Fruit fly (Drosophila melanogaster) whole organism, embryonic: ENCODE data around the gene CG33267.

Experiments used
- Antp ChIP-seq: fragments of 200-800 bp; sonication (Bioruptor generic); optimal IDR thresholded peaks from 3 replicates; lab custom pipeline; 2016; ENCODE audit warnings: missing biosample characterization, missing genetic modification characterization
- Atf-2 ChIP-seq: fragments of 200-800 bp; sonication (Bioruptor generic); optimal IDR thresholded peaks from 2 replicates; lab custom pipeline; 2016; ENCODE audit warnings: missing biosample characterization, missing genetic modification characterization
- Atf3 ChIP-seq: fragments of 200-800 bp; sonication (Bioruptor generic); optimal IDR thresholded peaks from 3 replicates; lab custom pipeline; 2016; ENCODE audit warnings: missing biosample characterization, missing genetic modification characterization
- CG11560 ChIP-seq: fragments of 200-800 bp; sonication (Bioruptor generic); IDR thresholded peaks from 3 replicates; pipeline ENCODE4 v1.3.6; 2022; ENCODE audit warnings: missing biosample characterization, missing genetic modification characterization
- CG13296 ChIP-seq: fragments of 200-800 bp; sonication (Bioruptor generic); optimal IDR thresholded peaks from 3 replicates; lab custom pipeline; 2018; ENCODE audit warnings: missing biosample characterization, mild to moderate bottlenecking, missing genetic modification characterization
- CG14860 ChIP-seq: fragments of 200-800 bp; sonication (Bioruptor generic); IDR thresholded peaks from 3 replicates; pipeline ENCODE4 v1.3.6; 2022; ENCODE audit warnings: missing biosample characterization, missing genetic modification characterization; ENCODE audit not compliant: partially characterized antibody
- CG1603 ChIP-seq: fragments of 200-800 bp; sonication (Bioruptor generic); optimal IDR thresholded peaks from 2 replicates; lab custom pipeline; 2019; ENCODE audit warnings: missing biosample characterization, mild to moderate bottlenecking, missing genetic modification characterization, moderate library complexity
- CG17385 ChIP-seq: fragments of 200-800 bp; sonication (Bioruptor generic); optimal IDR thresholded peaks from 3 replicates; lab custom pipeline; 2018; ENCODE audit warnings: missing biosample characterization, mild to moderate bottlenecking, missing genetic modification characterization
- CG17829 ChIP-seq: fragments of 200-800 bp; optimal IDR thresholded peaks from 2 replicates; lab custom pipeline; 2019; ENCODE audit warnings: missing biosample characterization, mild to moderate bottlenecking, missing genetic modification characterization, moderate library complexity
- CG18476 ChIP-seq: fragments of 200-800 bp; sonication (Bioruptor generic); optimal IDR thresholded peaks from 2 replicates; lab custom pipeline; 2016; ENCODE audit warnings: missing biosample characterization, mild to moderate bottlenecking, missing genetic modification characterization
- CG2678 ChIP-seq: fragments of 200-800 bp; sonication (Bioruptor generic); optimal IDR thresholded peaks from 3 replicates; lab custom pipeline; 2019; ENCODE audit warnings: missing biosample characterization, mild to moderate bottlenecking, missing genetic modification characterization, moderate library complexity
- CG2712 ChIP-seq: fragments of 200-800 bp; optimal IDR thresholded peaks from 3 replicates; lab custom pipeline; 2019; ENCODE audit warnings: missing biosample characterization, mild to moderate bottlenecking, missing genetic modification characterization, moderate library complexity
- CG3995 ChIP-seq: fragments of 200-800 bp; sonication (Bioruptor generic); optimal IDR thresholded peaks from 3 replicates; lab custom pipeline; 2016; ENCODE audit warnings: missing biosample characterization, missing genetic modification characterization
- CG42726 ChIP-seq: fragments of 200-800 bp; sonication (Bioruptor generic); IDR thresholded peaks from 2 replicates; pipeline ENCODE4 v1.3.6; 2022; ENCODE audit warnings: missing biosample characterization, missing genetic modification characterization; ENCODE audit not compliant: partially characterized antibody
- CG4404 ChIP-seq: fragments of 200-800 bp; sonication (Bioruptor generic); IDR thresholded peaks from 2 replicates; pipeline ENCODE4 v1.3.6; 2022; ENCODE audit warnings: missing biosample characterization, missing genetic modification characterization
- CG4707 ChIP-seq: fragments of 200-800 bp; sonication (Bioruptor generic); optimal IDR thresholded peaks from 2 replicates; lab custom pipeline; 2018; ENCODE audit warnings: missing biosample characterization, mild to moderate bottlenecking, missing genetic modification characterization, moderate library complexity
- CG9817 ChIP-seq: fragments of 200-800 bp; sonication (Bioruptor generic); optimal IDR thresholded peaks from 2 replicates; lab custom pipeline; 2018; ENCODE audit warnings: missing biosample characterization, mild to moderate bottlenecking, missing genetic modification characterization, moderate library complexity
- Drgx ChIP-seq: fragments of 200-800 bp; sonication (Bioruptor generic); IDR thresholded peaks from 2 replicates; pipeline ENCODE4 v1.3.6; 2022; ENCODE audit warnings: missing biosample characterization, missing genetic modification characterization
- Ets65A ChIP-seq: fragments of 200-800 bp; sonication (Bioruptor generic); peaks from one replicate; lab custom pipeline; 2016; ENCODE audit warnings: missing biosample characterization, missing genetic modification characterization
- Ets97D ChIP-seq: fragments of 200-800 bp; sonication (Bioruptor generic); optimal IDR thresholded peaks from 3 replicates; lab custom pipeline; 2016; ENCODE audit warnings: missing biosample characterization, missing genetic modification characterization
- Fer2 ChIP-seq: fragments of 200-800 bp; sonication (Bioruptor generic); optimal IDR thresholded peaks from 2 replicates; lab custom pipeline; 2018; ENCODE audit warnings: missing biosample characterization, mild to moderate bottlenecking, missing genetic modification characterization, moderate library complexity
- Fer3 ChIP-seq: fragments of 200-800 bp; sonication (Bioruptor generic); optimal IDR thresholded peaks from 2 replicates; lab custom pipeline; 2018; ENCODE audit warnings: missing biosample characterization, mild to moderate bottlenecking, missing genetic modification characterization, moderate library complexity
- HLH54F ChIP-seq: fragments of 200-800 bp; sonication (Bioruptor generic); optimal IDR thresholded peaks from 3 replicates; lab custom pipeline; 2016; ENCODE audit warnings: missing biosample characterization, missing genetic modification characterization
- HmgD ChIP-seq: fragments of 200-800 bp; sonication (Bioruptor generic); optimal IDR thresholded peaks from 3 replicates; lab custom pipeline; 2016; ENCODE audit warnings: missing biosample characterization, missing genetic modification characterization
- NfI ChIP-seq: fragments of 200-800 bp; sonication (Bioruptor generic); optimal IDR thresholded peaks from 3 replicates; lab custom pipeline; 2018; ENCODE audit warnings: missing biosample characterization, mild to moderate bottlenecking, missing genetic modification characterization, moderate library complexity
- PHDP ChIP-seq: fragments of 200-800 bp; sonication (Bioruptor generic); optimal IDR thresholded peaks from 3 replicates; lab custom pipeline; 2018; ENCODE audit warnings: missing biosample characterization, mild to moderate bottlenecking, missing genetic modification characterization, moderate library complexity
- Sox102F ChIP-seq: fragments of 200-800 bp; sonication (Bioruptor generic); optimal IDR thresholded peaks from 2 replicates; lab custom pipeline; 2018; ENCODE audit warnings: missing biosample characterization, mild to moderate bottlenecking, missing genetic modification characterization, moderate library complexity
- az2 ChIP-seq: fragments of 200-800 bp; sonication (Bioruptor generic); optimal IDR thresholded peaks from 3 replicates; lab custom pipeline; 2016; ENCODE audit warnings: missing biosample characterization, missing genetic modification characterization
- crol ChIP-seq: fragments of 200-800 bp; sonication (Bioruptor generic); IDR thresholded peaks from 2 replicates; pipeline ENCODE4 v1.3.6; 2022; ENCODE audit warnings: missing biosample characterization, missing genetic modification characterization
- dmrt11E ChIP-seq: fragments of 200-800 bp; sonication (Bioruptor generic); optimal IDR thresholded peaks from 3 replicates; lab custom pipeline; 2018; ENCODE audit warnings: missing biosample characterization, mild to moderate bottlenecking, missing genetic modification characterization, moderate library complexity
- emc ChIP-seq: fragments of 200-800 bp; sonication (Bioruptor generic); optimal IDR thresholded peaks from 2 replicates; lab custom pipeline; 2016; ENCODE audit warnings: missing biosample characterization, missing genetic modification characterization
- fru ChIP-seq: fragments of >200 bp; optimal IDR thresholded peaks from 2 replicates; lab custom pipeline; 2017
- hkb ChIP-seq, 2 experiments: fragments of 200-800 bp in 1 of 2; fragments of >200 bp in 1 of 2; sonication (Bioruptor generic) in 1 of 2; IDR thresholded peaks in 1 of 2; optimal IDR thresholded peaks in 1 of 2; 2 replicates each; pipeline versions ENCODE4 v1.3.6 to Lab custom; 2017 to 2022; ENCODE audit warnings: missing biosample characterization in 1 of 2, missing genetic modification characterization in 1 of 2
- jigr1 ChIP-seq: fragments of 200-800 bp; sonication (Bioruptor generic); IDR thresholded peaks from 3 replicates; pipeline ENCODE4 v1.3.6; 2022; ENCODE audit warnings: missing biosample characterization, missing genetic modification characterization
- kay ChIP-seq: fragments of 200-800 bp; sonication (Bioruptor generic); optimal IDR thresholded peaks from 2 replicates; lab custom pipeline; 2016; ENCODE audit warnings: missing biosample characterization, missing genetic modification characterization
- kni ChIP-seq: fragments of 200-800 bp; sonication (Bioruptor generic); optimal IDR thresholded peaks from 3 replicates; lab custom pipeline; 2017; ENCODE audit warnings: mild to moderate bottlenecking, missing biosample characterization, missing genetic modification reagents, missing genetic modification characterization
- onecut ChIP-seq: fragments of 200-800 bp; sonication (Bioruptor generic); IDR thresholded peaks from 2 replicates; pipeline ENCODE4 v1.3.6; 2022; ENCODE audit warnings: missing biosample characterization, missing genetic modification characterization
- p53 ChIP-seq: fragments of 200-800 bp; sonication (Bioruptor generic); optimal IDR thresholded peaks from 2 replicates; lab custom pipeline; 2016; ENCODE audit warnings: missing biosample characterization, missing genetic modification characterization
- phol ChIP-seq: fragments of 200-800 bp; sonication (Bioruptor generic); optimal IDR thresholded peaks from 3 replicates; lab custom pipeline; 2018; ENCODE audit warnings: missing biosample characterization, mild to moderate bottlenecking, missing genetic modification characterization, moderate library complexity
- pita ChIP-seq: fragments of 200-800 bp; sonication (Bioruptor generic); optimal IDR thresholded peaks from 2 replicates; lab custom pipeline; 2017; ENCODE audit warnings: missing biosample characterization, mild to moderate bottlenecking, missing genetic modification characterization
- scrt ChIP-seq: fragments of 200-800 bp; sonication (Bioruptor generic); optimal IDR thresholded peaks from 2 replicates; lab custom pipeline; 2018; ENCODE audit warnings: missing biosample characterization, mild to moderate bottlenecking, missing genetic modification characterization, moderate library complexity
- seq ChIP-seq: fragments of 200-800 bp; sonication (Bioruptor generic); IDR thresholded peaks from 2 replicates; pipeline ENCODE4 v1.3.6; 2022; ENCODE audit warnings: missing biosample characterization, missing genetic modification characterization
- so ChIP-seq: fragments of 200-800 bp; sonication (Bioruptor generic); IDR thresholded peaks from 3 replicates; pipeline ENCODE4 v1.3.6; 2022; ENCODE audit warnings: missing biosample characterization, missing genetic modification characterization
- stc ChIP-seq: fragments of 200-800 bp; sonication (Bioruptor generic); IDR thresholded peaks from 2 replicates; pipeline ENCODE4 v1.3.6; 2022; ENCODE audit warnings: missing biosample characterization, missing genetic modification characterization
- tap ChIP-seq: fragments of 200-800 bp; optimal IDR thresholded peaks from 3 replicates; lab custom pipeline; 2019; ENCODE audit warnings: missing biosample characterization, mild to moderate bottlenecking, missing genetic modification characterization, moderate library complexity
- tll ChIP-seq, 2 experiments: fragments of 200-800 bp in 1 of 2; fragments of >200 bp in 1 of 2; sonication (Bioruptor generic) in 1 of 2; optimal IDR thresholded peaks; 2 replicates each; lab custom pipeline; 2017 to 2019; ENCODE audit warnings: missing biosample characterization in 2 of 2, missing genetic modification characterization in 2 of 2, mild to moderate bottlenecking in 1 of 2, moderate library complexity in 1 of 2
- unc-4 ChIP-seq: fragments of 200-800 bp; sonication (Bioruptor generic); IDR thresholded peaks from 2 replicates; pipeline ENCODE4 v1.3.6; 2022; ENCODE audit warnings: missing biosample characterization, missing genetic modification characterization; ENCODE audit not compliant: partially characterized antibody
- zfh2 ChIP-seq: fragments of 200-800 bp; sonication (Bioruptor generic); optimal IDR thresholded peaks from 2 replicates; lab custom pipeline; 2016; ENCODE audit warnings: missing biosample characterization, missing genetic modification characterization

The CG33267 gene

DNA sequence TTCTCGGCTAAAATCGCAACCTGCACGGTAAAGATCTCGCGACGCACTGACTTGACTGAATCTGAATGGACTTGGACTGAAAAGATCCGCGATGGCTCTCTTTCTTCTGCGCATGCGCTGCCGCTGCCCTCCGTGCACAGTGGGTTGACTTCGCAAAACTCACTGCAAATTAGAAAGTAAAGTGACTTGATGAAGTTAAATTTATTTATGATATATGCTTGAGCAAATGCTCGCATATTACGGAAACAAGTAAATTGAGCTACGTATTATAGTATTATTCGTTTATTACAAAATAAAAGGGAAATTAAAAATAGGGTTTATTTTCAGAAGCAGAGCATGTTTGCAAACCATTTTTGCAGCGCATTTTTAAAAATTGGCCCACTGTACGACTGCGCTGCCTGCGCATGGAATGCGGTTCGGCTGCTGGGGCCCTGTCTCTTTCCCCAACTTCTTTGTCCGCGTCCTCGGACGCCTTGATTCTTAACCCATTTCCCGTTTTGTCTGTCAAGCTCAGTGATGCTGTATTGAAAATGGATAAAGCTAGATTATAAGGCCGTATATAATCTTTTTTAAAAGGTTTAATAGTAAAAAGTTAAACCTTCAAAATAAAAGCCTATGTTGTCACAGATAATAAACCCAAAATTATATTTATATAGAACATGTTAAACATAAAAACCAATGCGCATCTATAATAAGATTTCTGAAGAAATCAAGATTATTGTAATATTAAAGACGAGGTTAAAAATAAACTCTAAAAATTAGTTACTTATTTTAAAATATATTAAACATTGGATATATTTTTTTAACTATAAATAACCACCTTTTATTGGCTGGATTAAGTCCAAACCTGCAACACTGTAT, 23.7 kb downstream of the CG33267 start, which contains the start of gene rt (continued):
- peak; percentile 20 for TF ChIP-seq scrt (GFP tag; lab: Kevin White, UChicago)
- TF ChIP-seq CG1603 (tag; lab: Kevin White, UChicago), result peak; percentile 58
- TF ChIP-seq Fer3 (tag; lab: Kevin White, UChicago), result peak; percentile 22
- TF ChIP-seq dmrt11E (tag; lab: Kevin White, UChicago), result peak; percentile 83
- TF ChIP-seq unc-4 (GFP tag; lab: Robert Waterston, UW), result no peak
- peak; percentile 41 for TF ChIP-seq Sox102F (GFP tag; lab: Kevin White, UChicago)
- no peak for TF ChIP-seq zfh2
- TF ChIP-seq Antp (GFP tag; lab: Kevin White, UChicago), result no peak
- TF ChIP-seq CG17829, result peak; percentile 73
- peak; percentile 44 for TF ChIP-seq CG4404
- no peak for TF ChIP-seq HmgD (GFP tag; lab: Kevin White, UChicago)
- TF ChIP-seq CG13296, result peak; percentile 29
- no peak for TF ChIP-seq HLH54F (GFP tag; lab: Kevin White, UChicago)
- TF ChIP-seq CG2678 (tag; lab: Kevin White, UChicago), result peak; percentile 68
- TF ChIP-seq seq, result no peak
- TF ChIP-seq Atf3, result peak; percentile 2
- no peak for TF ChIP-seq CG11560 (tag; lab: Robert Waterston, UW)
- peak; percentile 84 for TF ChIP-seq CG2712 (tag; lab: Kevin White, UChicago)
- no peak for TF ChIP-seq CG3995 (GFP tag; lab: Kevin White, UChicago)
- no peak for TF ChIP-seq Ets97D (GFP tag; lab: Kevin White, UChicago)
- no peak for TF ChIP-seq so (GFP tag; lab: Robert Waterston, UW)
- no peak for TF ChIP-seq pita (GFP tag; lab: Kevin White, UChicago)
- TF ChIP-seq fru (lab: Kevin White, UChicago), result no peak
- TF ChIP-seq tll (GFP tag; optimal IDR thresholded peaks at IDR 0.05; lab: Kevin White, UChicago), result no peak
- no peak for TF ChIP-seq Fer2
- TF ChIP-seq Drgx (GFP tag; lab: Robert Waterston, UW), result peak; percentile 77
- no peak for TF ChIP-seq kay (GFP tag; lab: Kevin White, UChicago)
- TF ChIP-seq emc (GFP tag; lab: Kevin White, UChicago), result no peak
- TF ChIP-seq az2 (GFP tag; lab: Kevin White, UChicago), result peak; percentile 35
- TF ChIP-seq p53 (GFP tag; lab: Kevin White, UChicago), result no peak
- TF ChIP-seq hkb (optimal IDR thresholded peaks at IDR 0.05; lab: Kevin White, UChicago), result no peak
- peak; percentile 70 for TF ChIP-seq hkb (GFP tag; IDR thresholded peaks at IDR 0.05; lab: Robert Waterston, UW)
- TF ChIP-seq crol (GFP tag; lab: Robert Waterston, UW), result no peak
- TF ChIP-seq NfI (GFP tag; lab: Kevin White, UChicago), result peak; percentile 32
- no peak for TF ChIP-seq CG42726
- peak; percentile 46 for TF ChIP-seq onecut (GFP tag; lab: Robert Waterston, UW)
- 0 out of 2 replicates have a peak, but pooled peaks have one; percentile 24 for TF ChIP-seq stc (GFP tag; lab: Robert Waterston, UW)
- TF ChIP-seq CG4707 (GFP tag; lab: Kevin White, UChicago), result peak; percentile 97
- peak; percentile 41 for TF ChIP-seq PHDP (tag; lab: Kevin White, UChicago)
- TF ChIP-seq CG14860 (GFP tag; lab: Robert Waterston, UW), result 0 out of 3 replicates have a peak, but pooled peaks have one; percentile 30
- TF ChIP-seq Atf-2 (GFP tag; lab: Kevin White, UChicago), result peak; percentile 16
- TF ChIP-seq jigr1 (GFP tag; lab: Robert Waterston, UW), result peak; percentile 49; the same call in 1 of the 3 replicates
- TF ChIP-seq CG17385 (GFP tag; lab: Kevin White, UChicago), result peak; percentile 50
- peak; percentile 23 for TF ChIP-seq Ets65A (GFP tag; lab: Kevin White, UChicago)
- TF ChIP-seq CG9817 (tag; lab: Kevin White, UChicago), result peak; percentile 6
- peak; percentile 78 for TF ChIP-seq phol
- peak; percentile 27 for TF ChIP-seq tap (tag; lab: Kevin White, UChicago)
- TF ChIP-seq CG18476 (GFP tag; lab: Kevin White, UChicago), result peak; percentile 36
- peak; percentile 40 for TF ChIP-seq kni
